Fruit fly (Drosophila melanogaster) whole organism, adult: ENCODE results near the gene CG43799.

Source experiments
- CG12768 ChIP-seq: fragments of 200-800 bp; sonication (Bioruptor generic); optimal IDR thresholded peaks from 2 replicates; lab custom pipeline; 2017; ENCODE audit warnings: missing biosample characterization, missing genetic modification characterization, mild to moderate bottlenecking, moderate library complexity, missing genetic modification reagents
- Clk ChIP-seq: fragments of 200-800 bp; sonication (Bioruptor generic); optimal IDR thresholded peaks from 2 replicates; lab custom pipeline; 2017; ENCODE audit warnings: missing biosample characterization, missing genetic modification characterization
- Mnt ChIP-seq: fragments of 200-800 bp; sonication (Bioruptor generic); optimal IDR thresholded peaks from 2 replicates; lab custom pipeline; 2016; ENCODE audit warnings: missing biosample characterization, mild to moderate bottlenecking, missing genetic modification characterization
- bab1 ChIP-seq: fragments of 200-800 bp; sonication (Bioruptor generic); optimal IDR thresholded peaks from 3 replicates; lab custom pipeline; 2019; ENCODE audit warnings: missing biosample characterization, mild to moderate bottlenecking, missing genetic modification characterization, moderate library complexity
- cic ChIP-seq: fragments of 200-800 bp; sonication (Bioruptor generic); optimal IDR thresholded peaks from 2 replicates; lab custom pipeline; 2017; ENCODE audit warnings: missing biosample characterization, mild to moderate bottlenecking, missing genetic modification characterization, moderate library complexity
- kay ChIP-seq: fragments of 200-800 bp; sonication (Bioruptor generic); peaks from one replicate; lab custom pipeline; 2016; ENCODE audit warnings: missing biosample characterization, missing genetic modification characterization, borderline replicate concordance
- pad ChIP-seq: fragments of 200-800 bp; sonication (Bioruptor generic); optimal IDR thresholded peaks from 3 replicates; lab custom pipeline; 2017; ENCODE audit warnings: missing biosample characterization, missing genetic modification characterization, mild to moderate bottlenecking, moderate library complexity, missing genetic modification reagents

- peak; percentile 98 for TF ChIP-seq CG12768 (GFP tag; lab: Kevin White, UChicago)
- TF ChIP-seq bab1 (GFP tag; lab: Kevin White, UChicago), result peak; percentile 98
- TF ChIP-seq cic (GFP tag; lab: Kevin White, UChicago), result peak; percentile 78
- peak; percentile 98 for TF ChIP-seq Clk (GFP tag; lab: Kevin White, UChicago)
- TF ChIP-seq kay (GFP tag; lab: Kevin White, UChicago), result peak; percentile 95
- peak; percentile 93 for TF ChIP-seq pad
- TF ChIP-seq Mnt, result peak; percentile 94
Measured at dm6 chr2L:7188530-7188996, 39.0 kb upstream of the CG43799 start.
